Fruit fly (Drosophila melanogaster) Kc167 (cell line): ENCODE data around the gene Tango14.

Source experiments
- Myc ChIP-seq: fragments of >200 bp; optimal IDR thresholded peaks from 2 replicates; lab custom pipeline; 2017; ENCODE audit warnings: missing external identifiers
- Sin3A ChIP-seq: fragments of >200 bp; optimal IDR thresholded peaks from 2 replicates; lab custom pipeline; 2018; ENCODE audit warnings: missing external identifiers
- h ChIP-seq: fragments of >200 bp; optimal IDR thresholded peaks from 3 replicates; lab custom pipeline; 2018; ENCODE audit warnings: missing external identifiers
- insv ChIP-seq: fragments of >200 bp; optimal IDR thresholded peaks from 3 replicates; lab custom pipeline; 2018; ENCODE audit warnings: missing external identifiers
- psq ChIP-seq: fragments of >200 bp; optimal IDR thresholded peaks from 2 replicates; lab custom pipeline; 2017; ENCODE audit warnings: missing external identifiers
- ttk ChIP-seq: sonication (Bioruptor generic); optimal IDR thresholded peaks from 2 replicates; lab custom pipeline; 2017; ENCODE audit warnings: missing external identifiers

Gene Tango14

DNA sequence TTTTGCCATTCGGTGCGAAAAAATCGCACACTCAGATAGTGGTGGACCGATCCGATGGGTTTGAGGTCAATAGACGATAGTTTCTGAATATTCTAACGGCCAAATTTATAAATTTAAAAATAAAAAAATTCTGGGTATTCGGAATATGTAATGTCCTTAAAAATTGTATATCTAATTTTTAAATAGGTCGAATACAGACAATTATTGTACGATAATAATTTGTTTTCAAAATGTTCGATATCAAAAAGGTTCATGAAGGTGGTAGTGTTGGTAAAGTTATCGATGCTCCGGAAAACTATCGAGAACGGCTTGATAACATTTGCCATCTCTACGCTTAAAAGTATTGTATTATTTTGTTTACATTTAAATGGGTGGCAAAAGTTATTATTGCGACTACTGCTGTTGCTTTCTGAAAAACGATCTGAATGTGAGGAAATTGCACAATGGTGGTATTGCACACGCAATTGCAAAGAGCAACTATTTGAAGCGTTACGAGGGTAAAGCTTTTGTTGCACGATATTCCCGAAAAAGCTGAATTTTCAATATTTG, 11.5 kb downstream of the Tango14 start, which contains the start of the genes CG31922 and Plap:
Gene CG31922, plus strand, starts transcription at position 315 of the 549 bp plus-strand sequence.
Gene Plap, minus strand, starts transcription at position 499 of the 549 bp plus-strand sequence.
- TF ChIP-seq psq, result no peak
- no peak for TF ChIP-seq h (lab: Kevin White, UChicago)
- no peak for TF ChIP-seq Myc
- TF ChIP-seq Sin3A (lab: Kevin White, UChicago), result no peak
- no peak for TF ChIP-seq insv
- TF ChIP-seq ttk (lab: Kevin White, UChicago), result no peak

DNA sequence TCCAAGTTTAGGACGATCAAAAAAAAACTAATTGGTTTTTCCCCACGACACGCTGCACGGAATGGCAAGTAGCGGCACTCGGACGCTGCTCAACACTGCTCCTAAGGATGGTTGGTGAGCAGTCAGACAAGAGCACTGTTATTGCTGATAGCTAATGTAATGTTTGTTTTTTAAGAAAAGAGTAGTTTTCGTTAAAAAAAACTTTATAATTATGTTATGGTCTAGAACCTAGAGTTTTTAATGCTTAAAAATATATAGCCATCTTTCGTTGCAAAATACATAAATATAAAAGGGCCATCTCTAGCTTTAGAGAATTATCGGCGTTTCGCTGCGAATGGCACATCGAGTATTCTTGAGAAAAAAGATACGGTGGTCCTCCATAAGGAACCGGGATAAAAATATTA, 14.2 kb downstream of the Tango14 start, which contains the start of the genes Charon and CG4887:
Gene Charon, minus strand, starts transcription at position 102 of the 404 bp plus-strand sequence.
Gene CG4887, plus strand, starts transcription at position 306 of the 404 bp plus-strand sequence.
- TF ChIP-seq Myc (no peak), h (lab: Kevin White, UChicago) (no peak), ttk (lab: Kevin White, UChicago) (no peak), psq (no peak), insv (no peak), Sin3A (lab: Kevin White, UChicago) (no peak)

DNA sequence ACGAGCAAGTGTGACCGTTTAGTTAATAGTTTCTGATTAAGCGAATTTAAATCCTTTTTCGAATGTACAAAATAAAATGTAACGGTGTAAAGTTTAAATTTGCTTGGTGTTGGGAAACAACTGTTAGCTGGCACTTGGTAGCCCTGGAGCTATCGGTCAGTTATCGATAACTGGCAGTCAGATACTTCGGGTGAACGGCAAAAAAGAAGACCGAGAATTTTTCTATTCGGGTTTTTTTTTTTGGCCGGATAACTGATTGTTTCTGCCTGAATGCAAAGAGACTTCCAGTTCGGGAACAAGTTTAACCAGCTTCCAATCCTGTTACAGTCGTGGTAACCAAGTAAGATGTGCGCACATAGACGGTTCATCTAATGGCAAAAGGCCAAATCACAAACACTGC, 19.1 kb downstream of the Tango14 start, which contains the start of gene CG4896:
Gene CG4896, plus strand, starts transcription at position 169 of the 400 bp plus-strand sequence.
- no peak for TF ChIP-seq h (lab: Kevin White, UChicago)
- TF ChIP-seq Myc, result no peak

DNA sequence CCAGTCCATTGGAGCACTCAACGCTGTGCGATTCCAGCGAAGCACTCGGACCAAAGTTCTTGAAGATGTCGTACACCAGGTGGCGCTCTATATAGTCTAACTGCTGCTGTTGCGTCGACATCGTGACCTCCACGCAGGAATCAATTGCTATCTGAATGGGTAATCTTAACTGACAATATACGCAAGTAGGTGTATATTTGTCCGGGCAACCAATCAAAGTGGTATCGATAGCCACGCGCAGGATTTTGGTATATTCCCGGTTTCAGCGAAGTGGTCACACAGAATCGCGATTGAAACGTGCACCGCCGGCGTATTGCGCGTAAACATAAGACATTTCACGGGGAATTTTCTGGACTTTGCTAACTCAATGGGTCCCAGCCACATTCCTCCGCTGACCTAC, 25.3 kb downstream of the Tango14 start, which contains the start of the genes CG5126 and Tgt:
Gene CG5126, minus strand, starts transcription at position 222 of the 400 bp plus-strand sequence.
Gene Tgt, plus strand, starts transcription at position 267 of the 400 bp plus-strand sequence.
- TF ChIP-seq h (lab: Kevin White, UChicago), result no peak
- no peak for TF ChIP-seq insv
- TF ChIP-seq Sin3A (lab: Kevin White, UChicago), result no peak

DNA sequence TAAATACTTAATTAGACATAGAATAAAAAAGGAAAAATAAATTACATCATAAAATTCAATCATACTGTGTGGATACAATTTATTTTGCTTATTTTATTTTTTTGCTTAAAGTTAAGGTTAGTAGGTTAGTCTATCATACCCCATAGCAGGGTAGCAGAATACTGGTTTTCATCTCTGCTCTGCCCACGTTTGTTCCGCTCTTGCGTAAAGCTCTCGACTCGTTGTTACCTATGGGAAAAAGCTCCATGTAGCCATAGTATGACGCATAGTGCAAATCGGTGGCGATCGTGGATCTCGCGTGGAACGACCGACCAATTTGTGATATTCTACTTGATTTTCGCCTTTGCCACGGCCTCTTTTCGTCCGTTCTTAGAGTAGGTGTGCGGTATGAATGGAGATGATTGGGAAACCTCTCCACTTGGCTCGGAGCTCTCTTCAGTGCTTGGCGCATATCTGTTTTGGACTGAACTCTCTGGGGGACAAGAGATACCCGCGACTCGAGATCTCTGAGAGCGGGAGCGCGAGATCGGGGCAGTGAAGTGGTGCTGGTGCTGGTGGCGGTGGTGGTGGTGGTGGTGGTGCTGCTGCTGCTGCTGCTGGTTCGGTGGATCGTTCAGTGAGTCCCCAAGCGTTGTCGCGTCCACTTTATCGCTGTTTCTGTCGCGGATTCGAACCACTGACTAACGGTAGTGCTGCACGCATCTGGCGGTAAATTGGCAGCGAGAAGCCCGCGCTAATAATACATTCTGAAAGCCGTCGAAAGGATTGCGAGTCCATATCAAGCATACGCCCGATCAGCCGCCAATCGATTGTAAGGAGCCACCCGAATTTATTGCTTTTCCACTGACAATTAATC, 27.4 kb downstream of the Tango14 start, which contains the start of gene CG5001:
Gene CG5001, plus strand, starts transcription at position 116 of the 856 bp plus-strand sequence.
- TF ChIP-seq ttk (lab: Kevin White, UChicago) (no peak), Myc (no peak), insv (no peak), h (lab: Kevin White, UChicago) (no peak), psq (no peak)

DNA sequence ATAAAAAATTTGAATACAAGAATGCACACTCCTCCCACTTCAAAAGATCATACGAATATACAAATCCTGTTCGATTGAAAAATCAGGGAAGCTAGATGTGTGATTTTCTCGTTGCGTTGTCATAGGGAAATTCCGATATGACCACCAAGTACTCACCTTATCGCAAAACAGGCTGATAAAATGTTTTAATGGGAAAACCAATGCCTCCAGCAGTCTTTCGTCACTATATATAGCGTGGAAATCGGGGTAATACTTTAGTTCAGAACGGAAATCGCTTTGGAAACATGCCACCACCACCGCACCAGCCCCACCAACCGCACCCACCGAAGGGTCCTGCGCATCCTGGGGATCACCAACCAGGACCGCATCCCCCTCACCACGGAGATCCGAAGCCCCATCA, 40.7 kb downstream of the Tango14 start, which contains the start of the genes CG5139 and CG43348:
Gene CG5139, minus strand, starts transcription at position 101 of the 400 bp plus-strand sequence.
Gene CG43348, plus strand, starts transcription at position 247 of the 400 bp plus-strand sequence.
- no peak for TF ChIP-seq ttk (lab: Kevin White, UChicago)
- no peak for TF ChIP-seq insv
- TF ChIP-seq h (lab: Kevin White, UChicago), result no peak

DNA sequence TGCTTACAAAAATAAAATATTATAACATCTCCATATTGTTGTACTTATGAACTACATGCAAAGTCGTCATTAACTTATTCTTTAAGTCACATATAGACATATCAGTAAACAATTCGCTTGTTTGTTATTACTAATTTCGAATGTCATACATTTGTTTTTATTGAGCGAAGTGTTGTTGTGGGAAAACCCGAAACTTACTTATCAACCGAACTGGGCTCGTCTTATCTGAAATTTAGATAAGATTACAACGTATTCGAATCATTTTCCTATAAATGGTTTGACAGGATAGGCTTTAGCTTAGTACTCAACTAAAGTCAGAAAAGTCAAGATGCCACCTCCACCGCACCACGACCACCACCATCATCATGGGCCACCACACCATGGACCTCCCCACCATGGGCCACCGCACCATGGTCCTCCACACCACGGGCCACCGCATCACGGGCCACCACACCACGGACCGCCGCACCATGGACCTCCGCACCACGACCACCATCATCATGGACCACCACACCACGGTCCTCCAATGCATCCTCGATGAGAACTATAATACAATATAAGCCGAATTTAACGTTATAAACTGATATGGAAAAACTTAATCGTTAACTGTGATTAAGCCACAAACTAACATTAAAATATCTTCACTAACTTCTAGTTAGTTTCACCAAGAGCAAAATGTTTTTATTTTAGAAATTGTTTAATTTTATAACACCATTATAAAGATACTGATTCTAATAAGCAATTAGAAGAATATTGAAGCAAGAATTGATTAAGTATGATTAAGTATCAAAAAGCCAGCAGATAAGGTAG, 41.7 kb downstream of the Tango14 start, which contains the start of the genes CG43349 and CG5011:
Gene CG43349, plus strand, starts transcription at position 294 of the 810 bp plus-strand sequence.
Gene CG5011, plus strand, starts transcription at position 760 of the 810 bp plus-strand sequence.
- TF ChIP-seq Myc (no peak), ttk (lab: Kevin White, UChicago) (no peak), h (lab: Kevin White, UChicago) (no peak), Sin3A (lab: Kevin White, UChicago) (no peak), insv (no peak), psq (no peak)

DNA sequence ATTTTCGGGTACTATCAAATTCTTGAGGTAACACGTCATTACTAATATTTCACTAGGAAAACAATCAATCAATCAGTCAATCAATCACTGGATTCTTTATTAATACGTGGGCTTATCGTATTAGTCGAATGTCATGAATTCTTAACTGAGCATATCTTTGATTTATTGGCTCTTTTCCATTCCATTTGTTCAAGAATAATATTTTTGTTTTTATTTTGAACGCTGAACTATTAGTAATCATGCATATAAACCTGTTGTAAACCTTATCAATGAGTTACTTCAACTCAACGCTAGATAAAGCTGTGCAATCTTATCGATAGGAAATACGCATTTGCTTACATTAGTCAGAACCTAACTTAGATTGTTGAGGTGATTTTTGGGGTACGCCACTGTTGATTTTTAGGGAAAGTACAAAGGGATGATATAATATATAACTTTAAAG, 43.0 kb downstream of the Tango14 start:
- TF ChIP-seq Sin3A (lab: Kevin White, UChicago) (no peak), h (lab: Kevin White, UChicago) (no peak), ttk (lab: Kevin White, UChicago) (no peak), insv (no peak), Myc (no peak), psq (no peak)

DNA sequence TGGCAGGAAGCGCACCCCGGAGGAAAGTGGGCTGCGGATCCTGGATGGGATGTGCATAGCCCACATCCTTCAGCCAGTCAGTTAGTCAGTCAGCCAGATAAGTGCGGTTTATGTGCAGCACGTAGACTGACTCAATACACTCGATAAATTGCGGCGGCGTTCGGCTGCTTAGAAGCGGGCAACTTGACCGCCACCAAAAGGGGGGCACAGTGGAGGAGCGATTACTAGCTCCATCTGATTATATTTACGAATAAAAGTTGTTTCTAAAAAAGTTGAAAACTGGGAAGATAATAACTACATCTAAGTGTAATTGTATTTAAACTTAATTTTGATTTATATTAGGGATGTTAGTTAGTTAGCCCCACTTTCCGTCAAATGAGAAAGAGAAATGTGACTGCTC, 44.0 kb downstream of the Tango14 start:
- no peak for TF ChIP-seq psq
- no peak for TF ChIP-seq Sin3A (lab: Kevin White, UChicago)
- TF ChIP-seq h (lab: Kevin White, UChicago), result no peak
- no peak for TF ChIP-seq Myc
- TF ChIP-seq ttk (lab: Kevin White, UChicago), result no peak
- no peak for TF ChIP-seq insv

DNA sequence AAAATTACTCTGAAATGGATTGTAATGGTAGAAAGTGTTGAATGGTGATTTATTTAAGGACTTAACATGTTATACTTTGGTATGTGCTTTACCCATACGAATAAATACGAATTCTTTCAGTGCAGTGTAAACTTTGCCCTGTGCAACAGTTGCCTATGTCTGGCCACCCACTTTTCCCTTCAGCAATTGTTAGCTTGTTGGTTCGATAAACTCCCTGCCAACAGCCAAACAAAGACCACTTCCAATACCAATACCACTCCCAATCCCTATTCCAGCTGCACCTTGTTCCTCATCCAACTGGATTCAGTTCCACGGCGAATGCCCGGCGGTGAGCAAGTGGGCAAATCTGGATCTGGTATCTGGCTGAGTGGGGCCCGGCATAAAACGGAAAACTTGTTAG, 45.5 kb downstream of the Tango14 start, which contains the start of gene CG14342:
Gene CG14342, plus strand, starts transcription at position 301 of the 400 bp plus-strand sequence.
- TF ChIP-seq psq (no peak), Myc (no peak), h (lab: Kevin White, UChicago) (no peak), ttk (lab: Kevin White, UChicago) (no peak), Sin3A (lab: Kevin White, UChicago) (no peak), insv (no peak)

DNA sequence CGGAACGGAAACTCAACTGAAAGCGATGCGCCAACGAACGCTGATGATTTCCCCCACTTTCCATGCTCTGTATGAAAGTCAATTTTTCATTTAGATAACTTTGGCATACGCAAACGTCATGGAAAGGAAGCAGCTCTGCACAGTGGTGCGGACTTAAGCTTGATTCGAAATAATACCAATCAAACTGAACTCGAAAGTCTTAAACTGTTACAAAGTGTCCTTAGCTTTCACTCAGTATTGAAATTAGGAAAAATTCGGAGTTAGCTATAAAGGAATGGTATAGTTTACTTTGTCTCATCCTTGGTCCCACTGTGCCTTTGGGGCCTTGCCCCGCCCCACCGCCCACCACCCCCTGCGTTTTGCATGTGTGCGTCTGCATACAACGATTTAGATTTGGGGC, 49.0 kb downstream of the Tango14 start:
- no peak for TF ChIP-seq insv
- no peak for TF ChIP-seq Myc
- TF ChIP-seq psq, result no peak
- no peak for TF ChIP-seq Sin3A (lab: Kevin White, UChicago)
- no peak for TF ChIP-seq h (lab: Kevin White, UChicago)
- no peak for TF ChIP-seq ttk (lab: Kevin White, UChicago)
